Fruit fly (Drosophila melanogaster): ENCODE results near the gene CG9743.

CG9743 gene

DNA sequence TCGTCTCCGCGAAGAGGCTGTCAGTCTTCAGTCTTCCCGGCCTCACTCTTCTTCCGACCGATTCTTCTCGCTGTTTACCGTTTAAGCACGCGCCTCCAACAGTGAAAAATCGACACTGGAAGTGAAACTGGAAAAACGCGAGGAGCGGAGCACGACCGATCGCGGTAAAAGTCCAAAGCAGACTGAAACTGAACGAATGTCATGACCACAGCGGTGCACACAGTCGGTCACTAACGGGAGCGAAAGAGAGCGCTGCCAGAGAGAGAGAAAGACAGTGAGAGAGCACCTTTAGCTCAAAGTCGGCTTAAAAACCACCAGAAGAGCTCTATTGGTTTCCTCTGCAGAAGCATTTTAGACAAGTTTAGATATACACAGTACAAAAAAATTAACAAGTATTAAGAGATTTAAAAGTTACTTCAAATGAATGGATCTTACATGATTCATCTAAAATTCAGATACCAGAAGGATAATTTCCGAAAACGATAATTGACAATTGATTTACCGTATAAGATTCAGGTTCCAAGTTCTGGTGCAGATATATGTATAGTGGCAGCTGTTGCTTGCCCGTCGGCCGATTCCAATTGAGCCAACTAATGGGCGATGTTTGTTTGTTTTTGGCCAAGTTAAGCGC, 42.4 kb downstream of the CG9743 start, which contains the start of gene CG11498:
Gene CG11498 (minus strand): TSS at position 162 of the 631 bp plus-strand sequence.
- TF ChIP-seq fru (GFP tag; optimal IDR thresholded peaks at IDR 0.05) (peak; percentile 15), Dif (GFP tag; optimal IDR thresholded peaks at IDR 0.05; ENCODE audit: partially characterized antibody) (peak; percentile 44), HLH106 (tag; optimal IDR thresholded peaks at IDR 0.05) (no peak), dl (GFP tag; optimal IDR thresholded peaks at IDR 0.05; ENCODE audit: insufficient read depth in 1 of 2, partially characterized antibody in 2 of 2) (peak; percentile 4 to 32), Vsx2 (GFP tag; optimal IDR thresholded peaks at IDR 0.05; ENCODE audit: partially characterized antibody) (no peak), CG9705 (GFP tag; optimal IDR thresholded peaks at IDR 0.05) (no peak), Hr83 (GFP tag; optimal IDR thresholded peaks at IDR 0.05; ENCODE audit: poor library complexity, severe bottlenecking) (no peak), jim (GFP tag; optimal IDR thresholded peaks at IDR 0.05) (no peak)

DNA sequence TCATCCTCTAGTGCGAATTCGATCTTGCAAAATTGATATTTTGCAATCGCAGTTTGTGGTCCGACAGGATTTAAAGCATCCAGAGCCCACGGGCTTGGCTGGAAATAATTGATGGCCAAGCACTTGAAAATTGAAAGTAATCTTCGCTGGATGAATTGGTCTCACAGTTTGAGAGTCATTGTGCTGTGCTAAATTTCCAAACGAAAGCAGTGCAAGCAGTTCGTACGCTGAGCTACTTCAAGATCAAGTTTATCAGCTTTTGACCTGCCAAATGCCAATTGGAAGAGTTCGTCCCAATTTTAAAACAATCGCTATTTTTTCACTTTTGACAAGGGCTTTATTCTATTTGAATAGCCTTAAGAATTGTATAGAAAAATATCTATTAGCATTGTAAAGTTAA, 48.9 kb downstream of the CG9743 start:
- no peak for TF ChIP-seq Mio (GFP tag; optimal IDR thresholded peaks at IDR 0.05)
- TF ChIP-seq Hnf4 (GFP tag; optimal IDR thresholded peaks at IDR 0.05) = no peak
- peak; percentile 34 for TF ChIP-seq Myc (optimal IDR thresholded peaks at IDR 0.05)
- TF ChIP-seq Rel (GFP tag; optimal IDR thresholded peaks at IDR 0.05) = no peak
- TF ChIP-seq Rel (tag; optimal IDR thresholded peaks at IDR 0.05) = no peak

DNA sequence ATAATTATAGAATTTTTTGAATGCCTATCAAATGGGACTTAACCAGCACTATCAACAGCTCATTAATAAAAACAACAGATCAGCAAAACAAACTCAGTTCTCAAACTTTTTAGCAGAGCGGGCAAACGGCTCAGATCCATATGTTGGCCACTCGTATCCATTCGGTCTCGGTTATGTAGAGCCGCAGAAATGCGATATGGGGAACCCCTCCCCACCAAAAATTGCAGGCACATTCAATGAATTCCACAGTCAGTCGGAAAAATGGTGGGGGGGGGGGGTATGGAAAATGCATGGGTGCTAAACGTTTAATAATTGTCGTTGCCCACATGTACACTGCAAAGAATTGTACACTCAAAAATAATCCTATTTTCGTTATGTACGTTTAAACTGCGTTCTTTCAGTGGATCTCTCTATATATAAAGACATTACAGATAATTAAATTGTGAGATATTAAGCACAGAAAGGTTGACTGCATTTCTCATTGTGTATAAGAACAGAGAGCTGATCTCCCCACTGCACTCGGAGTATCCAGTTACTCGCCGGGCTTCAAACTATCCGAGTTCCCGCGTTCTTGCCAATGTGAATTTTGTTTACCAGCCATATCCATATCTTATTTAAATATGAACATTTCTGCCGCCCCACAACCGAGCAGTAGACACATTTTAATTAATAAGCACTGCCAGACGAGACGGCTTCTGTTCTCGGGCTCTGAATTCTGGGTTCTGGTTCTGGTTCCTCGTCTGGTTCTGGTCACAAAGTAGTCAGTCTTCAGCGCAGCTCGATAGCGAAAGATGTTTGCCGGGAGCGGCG, 51.3 kb downstream of the CG9743 start, which contains the start of gene CG15529:
Gene CG15529 (plus strand): TSS at position 760 of the 810 bp plus-strand sequence.
- TF ChIP-seq dmrt93B (GFP tag; optimal IDR thresholded peaks at IDR 0.05) (no peak), Mio (GFP tag; optimal IDR thresholded peaks at IDR 0.05) (no peak), psq (GFP tag; optimal IDR thresholded peaks at IDR 0.05) (no peak), br (GFP tag; optimal IDR thresholded peaks at IDR 0.05) (no peak), Myc (optimal IDR thresholded peaks at IDR 0.05) (no peak), pan (optimal IDR thresholded peaks at IDR 0.05) (no peak), N (GFP tag; optimal IDR thresholded peaks at IDR 0.05) (no peak), ey (GFP tag; optimal IDR thresholded peaks at IDR 0.05) (peak; percentile 26), fru (GFP tag; optimal IDR thresholded peaks at IDR 0.05) (no peak), OdsH (GFP tag; optimal IDR thresholded peaks at IDR 0.05) (no peak), tai (GFP tag; optimal IDR thresholded peaks at IDR 0.05) (no peak), Hnf4 (GFP tag; optimal IDR thresholded peaks at IDR 0.05) (no peak), Jra (GFP tag; optimal IDR thresholded peaks at IDR 0.05) (no peak), usp (GFP tag; optimal IDR thresholded peaks at IDR 0.05) (no peak), HLH106 (tag; optimal IDR thresholded peaks at IDR 0.05) (peak; percentile 39), GATAd (GFP tag; optimal IDR thresholded peaks at IDR 0.05) (no peak), Hr78 (GFP tag; optimal IDR thresholded peaks at IDR 0.05) (no peak), foxo (GFP tag; optimal IDR thresholded peaks at IDR 0.05) (peak in 1 of 2 experiments; percentile 1), sage (GFP tag; optimal IDR thresholded peaks at IDR 0.05) (no peak), h (GFP tag; optimal IDR thresholded peaks at IDR 0.05) (peak; percentile 57), brk (GFP tag; optimal IDR thresholded peaks at IDR 0.05) (no peak), Hr83 (GFP tag; optimal IDR thresholded peaks at IDR 0.05; ENCODE audit: poor library complexity, severe bottlenecking) (no peak), rgr (GFP tag; optimal IDR thresholded peaks at IDR 0.05) (peak; percentile 30), Vsx2 (GFP tag; optimal IDR thresholded peaks at IDR 0.05; ENCODE audit: partially characterized antibody) (no peak), Abd-B (GFP tag; optimal IDR thresholded peaks at IDR 0.05) (no peak), CrebA (GFP tag; optimal IDR thresholded peaks at IDR 0.05; ENCODE audit: borderline replicate concordance) (no peak), CG9705 (GFP tag; optimal IDR thresholded peaks at IDR 0.05) (no peak), Sp1 (GFP tag; optimal IDR thresholded peaks at IDR 0.05) (no peak), Rel (GFP tag; optimal IDR thresholded peaks at IDR 0.05) (no peak), Rel (tag; optimal IDR thresholded peaks at IDR 0.05) (peak; percentile 11), lola (GFP tag; optimal IDR thresholded peaks at IDR 0.05) (no peak), Dfd (GFP tag; optimal IDR thresholded peaks at IDR 0.05) (no peak), sv (GFP tag; optimal IDR thresholded peaks at IDR 0.05) (no peak), CG32264 (GFP tag; optimal IDR thresholded peaks at IDR 0.05) (no peak), dl (GFP tag; optimal IDR thresholded peaks at IDR 0.05; ENCODE audit: insufficient read depth in 1 of 2, partially characterized antibody in 2 of 2) (no peak), Dif (GFP tag; optimal IDR thresholded peaks at IDR 0.05; ENCODE audit: partially characterized antibody) (no peak), dsf (GFP tag; optimal IDR thresholded peaks at IDR 0.05; ENCODE audit: borderline replicate concordance) (no peak), woc (GFP tag; optimal IDR thresholded peaks at IDR 0.05) (no peak), jim (GFP tag; optimal IDR thresholded peaks at IDR 0.05) (no peak)

Data from whole organism, wandering third instar larva.